Worm (Caenorhabditis elegans) whole organism, young adult: ENCODE results near the gene nhr-116.

Experiments used
- T26A5.8 ChIP-seq: sonication (generic microtip); optimal IDR thresholded peaks from 2 replicates; lab custom pipeline; 2016; ENCODE audit warnings: missing genetic modification characterization, missing compliant biosample characterization
- ama-1 ChIP-seq, 3 experiments: fragments of 150-350 bp in 1 of 3; sonication (generic microtip) in 2 of 3; optimal IDR thresholded peaks; 2 replicates each; lab custom pipeline; 2014 to 2018; ENCODE audit warnings: missing biosample characterization in 2 of 3, missing genetic modification characterization in 2 of 3, missing genetic modification reagents in 2 of 3
- efl-1 ChIP-seq: fragments of 150-350 bp; optimal IDR thresholded peaks from 2 replicates; lab custom pipeline; 2014; ENCODE audit warnings: missing biosample characterization, missing genetic modification reagents, missing genetic modification characterization
- gei-17 ChIP-seq: fragments of 200-800 bp; sonication (Bioruptor generic); optimal IDR thresholded peaks from 2 replicates; lab custom pipeline; 2018; ENCODE audit warnings: mild to moderate bottlenecking, missing genetic modification characterization, missing compliant biosample characterization
- him-1 ChIP-seq: sonication (generic microtip); optimal IDR thresholded peaks from 2 replicates; lab custom pipeline; 2016; ENCODE audit warnings: missing genotype, missing genetic modification reagents, missing genetic modification characterization, missing compliant biosample characterization
- hrde-1 ChIP-seq: sonication (generic microtip); optimal IDR thresholded peaks from 2 replicates; lab custom pipeline; 2016; ENCODE audit warnings: missing genetic modification characterization, mild to moderate bottlenecking, missing compliant biosample characterization, moderate library complexity, missing genotype, missing genetic modification reagents, borderline replicate concordance
- madf-10 ChIP-seq: sonication (generic microtip); optimal IDR thresholded peaks from 2 replicates; lab custom pipeline; 2016; ENCODE audit warnings: mild to moderate bottlenecking, missing genetic modification characterization, missing compliant biosample characterization
- madf-8 ChIP-seq: fragments of 200-800 bp; sonication (Bioruptor generic); conservative IDR thresholded peaks from 2 replicates; pipeline ENCODE4 v1.3.6; 2022; ENCODE audit warnings: missing genetic modification reagents, missing genetic modification characterization, missing compliant biosample characterization
- snpc-1.3 ChIP-seq: sonication (generic microtip); optimal IDR thresholded peaks from 2 replicates; lab custom pipeline; 2017; ENCODE audit warnings: missing genetic modification characterization, mild to moderate bottlenecking, missing compliant biosample characterization, antibody characterized with exemption, moderate library complexity, missing genotype, missing genetic modification reagents; ENCODE audit not compliant: insufficient read depth
- snpc-4 ChIP-seq, 5 experiments: fragments of 150-350 bp in 1 of 5; sonication (generic microtip) in 4 of 5; optimal IDR thresholded peaks; 2 replicates each; lab custom pipeline; 2014 to 2018; ENCODE audit warnings: missing genetic modification characterization in 5 of 5, missing biosample characterization in 3 of 5, antibody characterized with exemption in 2 of 5, mild to moderate bottlenecking in 2 of 5, missing compliant biosample characterization in 2 of 5, missing genotype in 2 of 5, moderate library complexity in 2 of 5, missing genetic modification reagents in 1 of 5
- unc-130 ChIP-seq: sonication (generic microtip); optimal IDR thresholded peaks from 2 replicates; lab custom pipeline; 2016; ENCODE audit warnings: missing genetic modification reagents, missing genetic modification characterization, missing compliant biosample characterization
- unc-62 ChIP-seq: fragments of 150-350 bp; optimal IDR thresholded peaks from 2 replicates; lab custom pipeline; 2014; ENCODE audit warnings: missing biosample characterization, missing genetic modification reagents, missing genetic modification characterization
- ztf-22 ChIP-seq: fragments of 200-800 bp; sonication (Bioruptor generic); optimal IDR thresholded peaks from 2 replicates; lab custom pipeline; 2018; ENCODE audit warnings: mild to moderate bottlenecking, missing genetic modification characterization, moderate library complexity, missing compliant biosample characterization

ce11 chrV:16871387-16871786 is 40.6 kb upstream of the nhr-116 start, which contains the start of gene thn-4:
- TF ChIP-seq madf-8 (GFP tag; lab: Robert Waterston, UW): no peak
- no peak for TF ChIP-seq him-1 (tag; lab: Kevin White, UChicago)
- no peak for TF ChIP-seq snpc-4 (GFP tag; optimal IDR thresholded peaks at IDR 0.05; lab: Kevin White, UChicago)
- no peak for TF ChIP-seq snpc-4 (tag; optimal IDR thresholded peaks at IDR 0.05; lab: Kevin White, UChicago)
- TF ChIP-seq gei-17 (GFP tag; lab: Kevin White, UChicago): no peak
- TF ChIP-seq unc-130 (GFP tag; lab: Kevin White, UChicago): no peak
- TF ChIP-seq unc-62: no peak
- no peak for TF ChIP-seq ztf-22 (GFP tag; lab: Kevin White, UChicago)
- no peak for TF ChIP-seq hrde-1 (tag; lab: Kevin White, UChicago)
- TF ChIP-seq snpc-1.3 (tag; lab: Kevin White, UChicago): no peak
- TF ChIP-seq madf-10 (tag; lab: Kevin White, UChicago): no peak
- TF ChIP-seq efl-1 (GFP tag; lab: Kevin White, UChicago): no peak
- no peak for TF ChIP-seq ama-1 (optimal IDR thresholded peaks at IDR 0.05; lab: Kevin White, UChicago)
- no peak for TF ChIP-seq ama-1 (GFP tag; optimal IDR thresholded peaks at IDR 0.05; lab: Kevin White, UChicago)
- TF ChIP-seq T26A5.8: no peak
